Worm (Caenorhabditis elegans) whole organism, late embryonic: ENCODE results near the gene F31D4.5.

Source experiments
- ama-1 ChIP-seq: fragments of 150-350 bp; optimal IDR thresholded peaks from 2 replicates; lab custom pipeline; 2014
- dmd-4 ChIP-seq: sonication (generic microtip); optimal IDR thresholded peaks from 2 replicates; lab custom pipeline; 2016; ENCODE audit warnings: borderline replicate concordance, missing genetic modification characterization, missing compliant biosample characterization
- dve-1 ChIP-seq: sonication (generic microtip); optimal IDR thresholded peaks from 2 replicates; lab custom pipeline; 2017; ENCODE audit warnings: antibody characterized with exemption, mild to moderate bottlenecking, missing genetic modification characterization, missing compliant biosample characterization
- hlh-8 ChIP-seq: sonication (generic microtip); optimal IDR thresholded peaks from 2 replicates; lab custom pipeline; 2016; ENCODE audit warnings: missing genotype, missing genetic modification characterization, missing compliant biosample characterization
- pha-4 ChIP-seq: fragments of 150-350 bp; optimal IDR thresholded peaks from 2 replicates; lab custom pipeline; 2018; ENCODE audit warnings: missing biosample characterization, missing genetic modification reagents, missing genetic modification characterization
- sox-4 ChIP-seq: sonication (generic microtip); optimal IDR thresholded peaks from 2 replicates; lab custom pipeline; 2017; ENCODE audit warnings: mild to moderate bottlenecking, missing genetic modification characterization, inconsistent platforms, missing compliant biosample characterization
- unc-55 ChIP-seq: sonication (generic microtip); optimal IDR thresholded peaks from 2 replicates; lab custom pipeline; 2017; ENCODE audit warnings: missing biosample characterization, missing genetic modification reagents, missing genetic modification characterization

ce11 chrV:20820033-20820432 lies 33.8 kb upstream of the F31D4.5 start, which contains the start of gene T03D8.6:
- TF ChIP-seq dmd-4 (tag; lab: Kevin White, UChicago) (no peak), hlh-8 (no peak), ama-1 (no peak), dve-1 (tag; lab: Kevin White, UChicago) (no peak), unc-55 (GFP tag; lab: Kevin White, UChicago) (no peak), pha-4 (tag; lab: Kevin White, UChicago) (no peak), sox-4 (tag; lab: Kevin White, UChicago) (no peak)
